Worm (Caenorhabditis elegans): Measurements from ENCODE around the gene efl-3.

The efl-3 gene

ce11 chrII:8442717-8443223 lies 30.3 kb downstream of the efl-3 start, which contains the start of gene eif-3.G:
Gene eif-3.G, plus strand, starts transcription at chrII:8442767.
- TF ChIP-seq aptf-2 (GFP tag; conservative IDR thresholded peaks at IDR 0.05) (no peak), B0019.2 (GFP tag; conservative IDR thresholded peaks at IDR 0.05) (no peak), ceh-79 (tag; optimal IDR thresholded peaks at IDR 0.05) (no peak), B0035.1 (tag; optimal IDR thresholded peaks at IDR 0.05) (no peak), F10E7.11 (tag; optimal IDR thresholded peaks at IDR 0.05) (no peak), hmg-20 (GFP tag; IDR thresholded peaks at IDR 0.05) (no peak), D2030.7 (GFP tag; IDR thresholded peaks at IDR 0.05) (peak; percentile 34; the same call in 1 of the 2 replicates), ztf-22 (GFP tag; optimal IDR thresholded peaks at IDR 0.05) (no peak), madf-10 (tag; optimal IDR thresholded peaks at IDR 0.05) (no peak), ztf-25 (GFP tag; IDR thresholded peaks at IDR 0.05) (no peak), lin-54 (GFP tag; optimal IDR thresholded peaks at IDR 0.05) (peak; percentile 17), nfya-2 (GFP tag; IDR thresholded peaks at IDR 0.05) (no peak), madf-6 (GFP tag; IDR thresholded peaks at IDR 0.05) (peak; percentile 50), T26A5.8 (tag; optimal IDR thresholded peaks at IDR 0.05) (no peak), mxl-1 (tag; optimal IDR thresholded peaks at IDR 0.05) (no peak), xnd-1 (tag; optimal IDR thresholded peaks at IDR 0.05) (no peak), madf-8 (GFP tag; conservative IDR thresholded peaks at IDR 0.05) (no peak), hsf-1 (GFP tag; IDR thresholded peaks at IDR 0.05) (0 out of 2 replicates have a peak, but pooled peaks have one; percentile 39), lin-26 (GFP tag; IDR thresholded peaks at IDR 0.05) (0 out of 2 replicates have a peak, but pooled peaks have one; percentile 22), Y53G8AR.9 (GFP tag; conservative IDR thresholded peaks at IDR 0.05) (peak; percentile 51), mes-4 (tag; optimal IDR thresholded peaks at IDR 0.05) (no peak), Y56A3A.18 (GFP tag; IDR thresholded peaks at IDR 0.05) (no peak), gei-17 (GFP tag; optimal IDR thresholded peaks at IDR 0.05) (no peak), zfh-2 (GFP tag; conservative IDR thresholded peaks at IDR 0.05) (no peak)

ce11 chrII:8444007-8444406 lies 31.5 kb downstream of the efl-3 start, which contains the start of gene evl-20:
Gene evl-20, plus strand, starts transcription at chrII:8444307.
- no peak for TF ChIP-seq nhr-179 (tag; optimal IDR thresholded peaks at IDR 0.05)
- no peak for TF ChIP-seq rpc-1 (optimal IDR thresholded peaks at IDR 0.05)
- TF ChIP-seq rpc-1 (tag; optimal IDR thresholded peaks at IDR 0.05): no peak
- TF ChIP-seq Y56A3A.18 (GFP tag; IDR thresholded peaks at IDR 0.05): 0 out of 2 replicates have a peak, but pooled peaks have one; percentile 41

ce11 chrII:8446731-8447130 lies 34.3 kb downstream of the efl-3 start, which contains the start of gene cut-3:
Gene cut-3, minus strand, starts transcription at chrII:8446831.
- TF ChIP-seq rpc-1 (optimal IDR thresholded peaks at IDR 0.05) (no peak), rpc-1 (tag; optimal IDR thresholded peaks at IDR 0.05) (no peak), aptf-2 (GFP tag; conservative IDR thresholded peaks at IDR 0.05) (no peak), hmg-1.2 (GFP tag; IDR thresholded peaks at IDR 0.05) (no peak), tbp1 (GFP tag; optimal IDR thresholded peaks at IDR 0.05) (no peak)

DNA sequence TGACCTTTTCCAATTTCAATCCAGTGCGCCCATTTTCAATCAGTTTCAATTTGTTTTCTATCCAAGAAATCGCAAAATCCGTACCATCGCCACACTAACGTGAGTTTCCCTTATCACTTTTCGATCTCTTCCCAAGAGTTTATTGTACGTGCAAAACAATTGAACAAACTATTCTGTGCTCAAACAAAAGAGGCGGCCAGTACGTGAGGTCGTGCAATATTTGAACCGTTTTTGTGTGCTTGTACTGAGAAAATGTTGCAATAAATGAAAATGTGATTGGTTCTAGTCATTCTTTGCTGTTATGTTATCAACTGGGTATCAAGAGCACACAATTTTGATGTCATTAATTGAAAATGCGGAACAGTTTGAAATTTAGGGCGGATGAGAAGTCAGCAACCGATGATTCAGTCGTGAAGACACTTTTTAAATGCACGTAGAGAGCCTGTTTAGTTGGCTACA lies 37.2 kb downstream of the efl-3 start, which contains the start of gene F22B5.4:
F22B5.4 (plus strand) TSS at position 51 of the 459 bp plus-strand sequence.
- TF ChIP-seq F49E8.2 (tag; optimal IDR thresholded peaks at IDR 0.05; ENCODE audit: insufficient read depth) (no peak), efl-1 (GFP tag; optimal IDR thresholded peaks at IDR 0.05) (no peak), him-1 (tag; optimal IDR thresholded peaks at IDR 0.05) (no peak), aptf-2 (GFP tag; conservative IDR thresholded peaks at IDR 0.05) (no peak), C06A6.2 (GFP tag; conservative IDR thresholded peaks at IDR 0.05) (no peak), lin-40 (tag; optimal IDR thresholded peaks at IDR 0.05) (no peak), ccch-3 (GFP tag; optimal IDR thresholded peaks at IDR 0.05) (no peak), ZK185.1 (tag; optimal IDR thresholded peaks at IDR 0.05; ENCODE audit: poor library complexity, severe bottlenecking) (no peak)
